Worm (Caenorhabditis elegans): Measurements from ENCODE around the gene cyp-13A1.

ce11 chrII:9828502-9828901 lies 46.7 kb upstream of the cyp-13A1 start:
- TF ChIP-seq ceh-9 (tag; optimal IDR thresholded peaks at IDR 0.05), result no peak
- TF ChIP-seq unc-86 (tag; optimal IDR thresholded peaks at IDR 0.05), result no peak
- no peak for TF ChIP-seq elt-2 (tag; optimal IDR thresholded peaks at IDR 0.05)
- no peak for TF ChIP-seq pqm-1 (tag; optimal IDR thresholded peaks at IDR 0.05)
- no peak for TF ChIP-seq ztf-16 (tag; optimal IDR thresholded peaks at IDR 0.05)
- TF ChIP-seq ahr-1 (tag; optimal IDR thresholded peaks at IDR 0.05), result no peak
- no peak for TF ChIP-seq npax-4 (tag; optimal IDR thresholded peaks at IDR 0.05)
